Fruit fly (Drosophila melanogaster): ENCODE results near the gene CG16782.
A peak's percentile ranks its signal among the peaks of the same experiment; 100 is the strongest.

The CG16782 gene

dm6 chrX:3444800-3445199 lies 15.2 kb downstream of the CG16782 start (continued):
- TF ChIP-seq CG6175 (GFP tag; IDR thresholded peaks at IDR 0.05), result no peak

DNA sequence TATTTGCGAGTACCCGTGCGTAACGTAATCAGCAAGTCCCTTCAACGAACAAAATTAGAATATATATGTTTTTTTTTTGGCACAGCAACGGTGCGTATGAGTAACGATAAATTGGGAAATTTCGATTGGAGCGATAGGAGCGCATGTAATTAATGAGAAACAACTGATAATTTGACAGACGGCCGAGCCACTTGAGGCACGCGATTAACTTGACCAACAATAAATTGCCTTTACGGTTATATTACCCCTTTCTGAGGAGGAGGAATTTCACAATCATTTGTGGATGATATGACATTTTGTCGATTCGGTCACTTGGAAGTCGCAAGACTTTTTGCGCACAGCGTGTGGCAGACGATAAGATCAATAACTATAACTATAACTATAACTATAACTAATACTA lies 16.1 kb downstream of the CG16782 start:
- TF ChIP-seq HLH54F (GFP tag; optimal IDR thresholded peaks at IDR 0.05) (no peak), Med (GFP tag) (peak; percentile 32), CG31224 (GFP tag; IDR thresholded peaks at IDR 0.05) (no peak), sug (tag; optimal IDR thresholded peaks at IDR 0.05) (peak; percentile 58), sd (tag; optimal IDR thresholded peaks at IDR 0.05) (peak; percentile 49), grn (GFP tag; optimal IDR thresholded peaks at IDR 0.05) (peak; percentile 55), mirr (GFP tag; optimal IDR thresholded peaks at IDR 0.05) (peak; percentile 69), cwo (GFP tag; optimal IDR thresholded peaks at IDR 0.05) (peak; percentile 85), Ets65A (GFP tag) (no peak), CG18599 (GFP tag; optimal IDR thresholded peaks at IDR 0.05) (peak; percentile 12), exex (tag; optimal IDR thresholded peaks at IDR 0.05) (peak; percentile 95), CG34376 (GFP tag; optimal IDR thresholded peaks at IDR 0.05) (peak; percentile 40)

dm6 chrX:3442543-3443207 lies 17.4 kb downstream of the CG16782 start:
- TF ChIP-seq row (GFP tag; IDR thresholded peaks at IDR 0.05) (0 out of 3 replicates have a peak, but pooled peaks have one; percentile 25), CG8290 (GFP tag; optimal IDR thresholded peaks at IDR 0.05) (no peak), CG8290 (tag; optimal IDR thresholded peaks at IDR 0.05) (peak in 1 of 2 experiments; percentile 5), D19B (GFP tag; optimal IDR thresholded peaks at IDR 0.05) (peak; percentile 28), bbx (GFP tag; IDR thresholded peaks at IDR 0.05; ENCODE audit: partially characterized antibody) (no peak), CG7928 (GFP tag; optimal IDR thresholded peaks at IDR 0.05) (no peak), Med (GFP tag) (peak; percentile 25), Abd-B (GFP tag; optimal IDR thresholded peaks at IDR 0.05) (no peak), CG7963 (GFP tag; IDR thresholded peaks at IDR 0.05; ENCODE audit: partially characterized antibody) (no peak), gem (tag; optimal IDR thresholded peaks at IDR 0.05) (peak; percentile 23), Pdp1 (GFP tag; optimal IDR thresholded peaks at IDR 0.05) (peak in 1 of 2 experiments; percentile 92), exex (tag; optimal IDR thresholded peaks at IDR 0.05) (peak; percentile 42), mirr (GFP tag; optimal IDR thresholded peaks at IDR 0.05) (peak; percentile 20), prd (optimal IDR thresholded peaks at IDR 0.05) (no peak), prd (GFP tag; IDR thresholded peaks at IDR 0.05) (no peak), grn (GFP tag; optimal IDR thresholded peaks at IDR 0.05) (peak; percentile 10), sens (GFP tag) (peak; percentile 6), grau (tag; optimal IDR thresholded peaks at IDR 0.05) (peak; percentile 20), CG30403 (GFP tag; optimal IDR thresholded peaks at IDR 0.05) (peak; percentile 15), B-H1 (GFP tag; IDR thresholded peaks at IDR 0.05) (no peak), bigmax (GFP tag; optimal IDR thresholded peaks at IDR 0.05) (no peak), Hr51 (GFP tag; optimal IDR thresholded peaks at IDR 0.05) (no peak), Dad (GFP tag; optimal IDR thresholded peaks at IDR 0.05) (no peak), TFAM (GFP tag; optimal IDR thresholded peaks at IDR 0.05) (no peak), CG7987 (GFP tag; optimal IDR thresholded peaks at IDR 0.05) (peak; percentile 30), zfh2 (GFP tag; optimal IDR thresholded peaks at IDR 0.05) (no peak), CG1529 (GFP tag; optimal IDR thresholded peaks at IDR 0.05) (no peak), abd-A (tag; optimal IDR thresholded peaks at IDR 0.05) (no peak), CG11504 (tag; optimal IDR thresholded peaks at IDR 0.05) (peak; percentile 11), CG2678 (tag; optimal IDR thresholded peaks at IDR 0.05) (peak; percentile 22), Deaf1 (tag; optimal IDR thresholded peaks at IDR 0.05) (peak; percentile 6), CG34376 (GFP tag; optimal IDR thresholded peaks at IDR 0.05) (peak; percentile 74), HLHmδ (GFP tag; optimal IDR thresholded peaks at IDR 0.05) (no peak), Chrac-16 (GFP tag; optimal IDR thresholded peaks at IDR 0.05) (no peak), CG10543 (GFP tag; optimal IDR thresholded peaks at IDR 0.05) (peak; percentile 41), slbo (GFP tag; IDR thresholded peaks at IDR 0.05) (peak; percentile 49), sug (tag; optimal IDR thresholded peaks at IDR 0.05) (peak; percentile 69), sima (GFP tag; optimal IDR thresholded peaks at IDR 0.05) (no peak)
